Worm (Caenorhabditis elegans) whole organism, young adult: ENCODE results near the gene srz-83.

Source experiments
- B0261.1 ChIP-seq: sonication (generic microtip); optimal IDR thresholded peaks from 2 replicates; lab custom pipeline; 2016; ENCODE audit warnings: mild to moderate bottlenecking, missing genetic modification characterization, moderate library complexity, missing compliant biosample characterization
- D2030.7 ChIP-seq: fragments of 200-800 bp; sonication (Bioruptor generic); IDR thresholded peaks from 2 replicates; pipeline ENCODE4 v1.3.6; 2022; ENCODE audit warnings: missing genetic modification reagents, missing genetic modification characterization, missing compliant biosample characterization
- F22D6.2 ChIP-seq: sonication (generic microtip); optimal IDR thresholded peaks from 2 replicates; lab custom pipeline; 2016; ENCODE audit warnings: mild to moderate bottlenecking, missing genetic modification characterization, missing compliant biosample characterization
- F49E8.2 ChIP-seq: sonication (generic microtip); optimal IDR thresholded peaks from 3 replicates; lab custom pipeline; 2017; ENCODE audit warnings: missing genetic modification characterization, mild to moderate bottlenecking, missing compliant biosample characterization, antibody characterized with exemption, moderate library complexity; ENCODE audit not compliant: insufficient read depth
- F57A8.1 ChIP-seq: fragments of 200-800 bp; sonication (Bioruptor generic); optimal IDR thresholded peaks from 2 replicates; lab custom pipeline; 2018; ENCODE audit warnings: mild to moderate bottlenecking, missing genetic modification characterization, moderate library complexity, missing compliant biosample characterization
- K12H6.12 ChIP-seq: fragments of 200-800 bp; sonication (Bioruptor generic); optimal IDR thresholded peaks from 2 replicates; lab custom pipeline; 2018; ENCODE audit warnings: mild to moderate bottlenecking, missing genetic modification characterization, missing compliant biosample characterization
- Y53F4B.3 ChIP-seq: fragments of 200-800 bp; sonication (Bioruptor generic); IDR thresholded peaks from 2 replicates; pipeline ENCODE4 v1.3.6; 2022; ENCODE audit warnings: missing genetic modification reagents, missing genetic modification characterization, missing compliant biosample characterization
- Y53G8AR.9 ChIP-seq: fragments of 200-800 bp; sonication (Bioruptor generic); conservative IDR thresholded peaks from 2 replicates; pipeline ENCODE4 v1.3.6; 2022; ENCODE audit warnings: missing genetic modification reagents, missing genetic modification characterization, missing compliant biosample characterization
- Y67H2A.10 ChIP-seq: fragments of 200-800 bp; sonication (Bioruptor generic); conservative IDR thresholded peaks from 2 replicates; pipeline ENCODE4 v1.3.6; 2022; ENCODE audit warnings: missing genetic modification reagents, missing genetic modification characterization, missing compliant biosample characterization
- Y95B8A.8 ChIP-seq: fragments of 200-800 bp; sonication (Bioruptor generic); IDR thresholded peaks from 2 replicates; pipeline ENCODE4 v1.3.6; 2022; ENCODE audit warnings: missing genetic modification reagents, missing genetic modification characterization, missing compliant biosample characterization
- bed-2 ChIP-seq: fragments of 200-800 bp; sonication (Bioruptor generic); IDR thresholded peaks from 2 replicates; pipeline ENCODE4 v1.3.6; 2022; ENCODE audit warnings: missing genetic modification reagents, missing genetic modification characterization, missing compliant biosample characterization
- ccch-3 ChIP-seq: fragments of 200-800 bp; sonication (Bioruptor generic); optimal IDR thresholded peaks from 2 replicates; lab custom pipeline; 2018; ENCODE audit warnings: mild to moderate bottlenecking, missing genetic modification characterization, missing compliant biosample characterization
- cebp-2 ChIP-seq: fragments of 200-800 bp; sonication (Bioruptor generic); IDR thresholded peaks from 2 replicates; pipeline ENCODE4 v1.3.6; 2022; ENCODE audit warnings: missing genetic modification characterization, missing compliant biosample characterization
- ceh-40 ChIP-seq: fragments of 200-800 bp; sonication (Bioruptor generic); IDR thresholded peaks from 2 replicates; pipeline ENCODE4 v1.3.6; 2022; ENCODE audit warnings: missing genetic modification characterization, missing compliant biosample characterization
- dox-1 ChIP-seq: fragments of 200-800 bp; sonication (Bioruptor generic); IDR thresholded peaks from 2 replicates; pipeline ENCODE4 v1.3.6; 2022; ENCODE audit warnings: missing genetic modification reagents, missing genetic modification characterization, missing compliant biosample characterization
- egl-18 ChIP-seq: fragments of 200-800 bp; sonication (Bioruptor generic); IDR thresholded peaks from 2 replicates; pipeline ENCODE4 v1.3.6; 2022; ENCODE audit warnings: missing genetic modification reagents, missing genetic modification characterization, missing compliant biosample characterization
- fkh-3 ChIP-seq: sonication (generic microtip); optimal IDR thresholded peaks from 2 replicates; lab custom pipeline; 2016; ENCODE audit warnings: mild to moderate bottlenecking, missing genetic modification characterization, missing compliant biosample characterization
- hmg-20 ChIP-seq: fragments of 200-800 bp; sonication (Bioruptor generic); IDR thresholded peaks from 2 replicates; pipeline ENCODE4 v1.3.6; 2022; ENCODE audit warnings: missing genetic modification reagents, missing genetic modification characterization, missing compliant biosample characterization
- lag-1 ChIP-seq: fragments of 200-800 bp; sonication (Bioruptor generic); IDR thresholded peaks from 2 replicates; pipeline ENCODE4 v1.3.6; 2022; ENCODE audit warnings: missing genetic modification reagents, missing genetic modification characterization, missing compliant biosample characterization
- let-607 ChIP-seq, 2 experiments: fragments of 200-800 bp in 1 of 2; sonication (Bioruptor generic) in 1 of 2; sonication (generic microtip) in 1 of 2; optimal IDR thresholded peaks; 2 replicates each; lab custom pipeline; 2016 to 2018; ENCODE audit warnings: mild to moderate bottlenecking in 2 of 2, missing compliant biosample characterization in 2 of 2, missing genetic modification characterization in 2 of 2, moderate library complexity in 2 of 2, missing genotype in 1 of 2
- lin-40 ChIP-seq: sonication (generic microtip); optimal IDR thresholded peaks from 2 replicates; lab custom pipeline; 2016; ENCODE audit warnings: missing genetic modification characterization, mild to moderate bottlenecking, missing compliant biosample characterization, missing genotype, missing genetic modification reagents
- lir-1 ChIP-seq: fragments of 200-800 bp; sonication (Bioruptor generic); conservative IDR thresholded peaks from 2 replicates; pipeline ENCODE4 v1.3.6; 2022; ENCODE audit warnings: missing genetic modification reagents, missing genetic modification characterization, missing compliant biosample characterization
- madf-3 ChIP-seq: fragments of 200-800 bp; sonication (Bioruptor generic); IDR thresholded peaks from 2 replicates; pipeline ENCODE4 v1.3.6; 2022; ENCODE audit warnings: missing genetic modification reagents, missing genetic modification characterization, missing compliant biosample characterization
- madf-8 ChIP-seq: fragments of 200-800 bp; sonication (Bioruptor generic); conservative IDR thresholded peaks from 2 replicates; pipeline ENCODE4 v1.3.6; 2022; ENCODE audit warnings: missing genetic modification reagents, missing genetic modification characterization, missing compliant biosample characterization
- mxl-1 ChIP-seq: sonication (generic microtip); optimal IDR thresholded peaks from 2 replicates; lab custom pipeline; 2016; ENCODE audit warnings: missing genetic modification characterization, missing compliant biosample characterization
- nfya-2 ChIP-seq: fragments of 200-800 bp; sonication (Bioruptor generic); IDR thresholded peaks from 2 replicates; pipeline ENCODE4 v1.3.6; 2022; ENCODE audit warnings: missing genetic modification reagents, missing genetic modification characterization, missing compliant biosample characterization
- nhr-27 ChIP-seq: fragments of 200-800 bp; sonication (Bioruptor generic); optimal IDR thresholded peaks from 2 replicates; lab custom pipeline; 2018; ENCODE audit warnings: mild to moderate bottlenecking, missing genetic modification characterization, moderate library complexity, missing compliant biosample characterization
- nhr-90 ChIP-seq: sonication (generic microtip); optimal IDR thresholded peaks from 2 replicates; lab custom pipeline; 2016; ENCODE audit warnings: missing genotype, mild to moderate bottlenecking, missing genetic modification characterization, missing compliant biosample characterization
- snpc-4 ChIP-seq, 5 experiments: fragments of 150-350 bp in 1 of 5; sonication (generic microtip) in 4 of 5; optimal IDR thresholded peaks; 2 replicates each; lab custom pipeline; 2014 to 2018; ENCODE audit warnings: missing genetic modification characterization in 5 of 5, missing biosample characterization in 3 of 5, antibody characterized with exemption in 2 of 5, mild to moderate bottlenecking in 2 of 5, missing compliant biosample characterization in 2 of 5, missing genotype in 2 of 5, moderate library complexity in 2 of 5, missing genetic modification reagents in 1 of 5
- unc-62 ChIP-seq: fragments of 150-350 bp; optimal IDR thresholded peaks from 2 replicates; lab custom pipeline; 2014; ENCODE audit warnings: missing biosample characterization, missing genetic modification reagents, missing genetic modification characterization
- ztf-22 ChIP-seq: fragments of 200-800 bp; sonication (Bioruptor generic); optimal IDR thresholded peaks from 2 replicates; lab custom pipeline; 2018; ENCODE audit warnings: mild to moderate bottlenecking, missing genetic modification characterization, moderate library complexity, missing compliant biosample characterization
- ztf-26 ChIP-seq: sonication (generic microtip); optimal IDR thresholded peaks from 2 replicates; lab custom pipeline; 2017; ENCODE audit warnings: missing genetic modification characterization, missing compliant biosample characterization
- ztf-28 ChIP-seq: fragments of 200-800 bp; sonication (Bioruptor generic); IDR thresholded peaks from 2 replicates; pipeline ENCODE4 v1.3.6; 2022; ENCODE audit warnings: missing genetic modification reagents, missing genetic modification characterization, missing compliant biosample characterization
- ztf-3 ChIP-seq: fragments of 200-800 bp; sonication (Bioruptor generic); optimal IDR thresholded peaks from 2 replicates; lab custom pipeline; 2018; ENCODE audit warnings: mild to moderate bottlenecking, missing genetic modification characterization, missing compliant biosample characterization
- ztf-6 ChIP-seq: fragments of 200-800 bp; sonication (Bioruptor generic); IDR thresholded peaks from 2 replicates; pipeline ENCODE4 v1.3.6; 2022; ENCODE audit warnings: missing genetic modification reagents, missing genetic modification characterization, missing compliant biosample characterization

The srz-83 gene

DNA sequence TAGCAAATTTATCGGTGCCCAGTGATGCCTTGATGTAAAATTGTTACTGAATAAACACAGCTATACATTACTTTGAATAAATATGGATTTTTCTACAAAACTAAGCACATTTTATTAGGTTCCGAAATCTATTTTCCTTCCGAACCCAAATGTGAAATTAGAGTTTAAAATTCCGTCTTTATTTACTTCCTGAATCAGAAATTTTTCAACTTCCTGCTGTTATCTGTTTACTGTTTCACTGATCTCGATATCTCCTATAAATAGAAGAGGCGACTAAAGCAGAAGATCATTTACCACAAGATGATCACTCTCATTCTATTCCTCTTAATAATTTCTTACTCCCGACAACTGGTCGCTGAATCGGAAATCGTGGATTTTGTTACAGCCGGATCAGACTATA, 34.5 kb upstream of the srz-83 start, which contains the start of gene F58E2.2:
Gene F58E2.2 (plus strand): TSS at position 301 of the 400 bp plus-strand sequence.
- TF ChIP-seq snpc-4 (GFP tag; optimal IDR thresholded peaks at IDR 0.05; lab: Kevin White, UChicago) = no peak
- no peak for TF ChIP-seq snpc-4 (tag; optimal IDR thresholded peaks at IDR 0.05; lab: Kevin White, UChicago)
- TF ChIP-seq B0261.1 (tag; lab: Kevin White, UChicago) = no peak
- no peak for TF ChIP-seq madf-8 (GFP tag; lab: Robert Waterston, UW)
- TF ChIP-seq lir-1 (GFP tag; lab: Robert Waterston, UW) = no peak
- TF ChIP-seq mxl-1 (tag; lab: Kevin White, UChicago) = no peak
- no peak for TF ChIP-seq nhr-27 (tag; lab: Kevin White, UChicago)
- no peak for TF ChIP-seq ztf-28
- no peak for TF ChIP-seq Y95B8A.8
- TF ChIP-seq F57A8.1 (GFP tag; lab: Kevin White, UChicago) = no peak
- TF ChIP-seq unc-62 (GFP tag; lab: Kevin White, UChicago) = no peak
- TF ChIP-seq hmg-20 (GFP tag; lab: Robert Waterston, UW) = no peak
- TF ChIP-seq egl-18 (GFP tag; lab: Robert Waterston, UW) = no peak
- TF ChIP-seq lag-1 = no peak
- no peak for TF ChIP-seq K12H6.12
- no peak for TF ChIP-seq Y53F4B.3
- TF ChIP-seq Y67H2A.10 (GFP tag; lab: Robert Waterston, UW) = no peak
- TF ChIP-seq F49E8.2 = no peak
- TF ChIP-seq dox-1 = no peak
- TF ChIP-seq D2030.7 (GFP tag; lab: Robert Waterston, UW) = no peak
- TF ChIP-seq, all 124 proteins: peak for 0

DNA sequence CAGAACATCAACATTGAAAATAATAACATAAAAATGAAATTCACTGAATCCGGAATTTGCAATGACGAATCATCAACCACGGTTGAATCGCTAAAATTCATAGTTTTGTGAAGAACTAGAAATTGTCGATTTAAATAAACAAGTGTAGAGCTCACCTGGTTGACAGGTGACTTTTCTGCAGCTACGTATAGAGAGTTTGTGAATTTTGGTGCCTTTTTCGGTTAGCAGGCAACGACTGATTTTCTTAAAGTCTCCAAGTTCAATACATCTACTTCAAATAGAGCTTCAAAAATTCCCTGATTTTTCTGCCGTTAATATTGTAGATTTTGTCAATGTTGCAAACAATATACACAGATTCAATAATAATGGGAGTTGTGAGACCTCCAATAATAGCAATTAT, 27.1 kb upstream of the srz-83 start, which contains the start of gene srz-69:
Gene srz-69 (minus strand): TSS at position 101 of the 400 bp plus-strand sequence.
- no peak for TF ChIP-seq ztf-3 (GFP tag; lab: Kevin White, UChicago)
- TF ChIP-seq ztf-6 (GFP tag; lab: Robert Waterston, UW) = no peak
- TF ChIP-seq madf-3 (GFP tag; lab: Robert Waterston, UW) = no peak
- TF ChIP-seq nfya-2 = no peak
- TF ChIP-seq ceh-40 = no peak
- TF ChIP-seq ztf-22 (GFP tag; lab: Kevin White, UChicago) = no peak
- no peak for TF ChIP-seq let-607 (tag; optimal IDR thresholded peaks at IDR 0.05; lab: Kevin White, UChicago)
- no peak for TF ChIP-seq Y53G8AR.9 (GFP tag; lab: Robert Waterston, UW)
- no peak for TF ChIP-seq nhr-90
- TF ChIP-seq fkh-3 (tag; lab: Kevin White, UChicago) = no peak
- TF ChIP-seq F22D6.2 (tag; lab: Kevin White, UChicago) = no peak
- no peak for TF ChIP-seq mxl-1 (tag; lab: Kevin White, UChicago)
- TF ChIP-seq lir-1 (GFP tag; lab: Robert Waterston, UW) = no peak

DNA sequence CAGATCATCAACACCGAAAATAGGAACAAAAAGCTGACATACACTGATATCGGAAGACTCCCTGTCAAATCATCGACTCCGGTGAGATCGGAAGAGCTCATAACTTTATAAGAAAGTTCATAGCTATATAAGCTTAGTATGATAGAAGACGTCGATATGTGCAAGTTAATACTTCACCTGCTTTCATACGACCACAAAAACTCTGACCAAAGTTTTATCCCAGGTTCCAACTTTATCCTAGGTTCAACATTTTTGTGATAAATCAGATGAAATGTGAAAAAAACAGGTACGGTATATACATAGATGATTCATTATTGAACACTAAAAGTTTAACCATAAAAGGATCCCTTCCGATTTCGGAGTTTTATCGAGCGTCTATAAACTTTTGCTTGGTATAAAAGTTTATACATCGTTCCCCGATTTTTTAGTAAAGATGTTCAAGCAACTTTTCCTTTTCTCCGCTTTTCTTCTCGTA, 25.3 kb upstream of the srz-83 start, which contains the start of the genes srz-70 and C09G12.5:
Gene srz-70 (minus strand): TSS at position 101 of the 475 bp plus-strand sequence.
Gene C09G12.5 (plus strand): TSS at position 425 of the 475 bp plus-strand sequence.
- TF ChIP-seq lin-40 (tag; lab: Kevin White, UChicago) = no peak
- TF ChIP-seq bed-2 (GFP tag; lab: Robert Waterston, UW) = no peak
- no peak for TF ChIP-seq ccch-3 (GFP tag; lab: Kevin White, UChicago)
- no peak for TF ChIP-seq Y53F4B.3
- TF ChIP-seq ztf-22 (GFP tag; lab: Kevin White, UChicago) = no peak
- no peak for TF ChIP-seq ztf-26
- TF ChIP-seq cebp-2 = no peak
- TF ChIP-seq, all 124 proteins: peak for 0
